Worm (Caenorhabditis elegans) whole organism, mixed stage, embryonic: ENCODE data around the gene gei-1.
A peak's percentile ranks its signal among the peaks of the same experiment; 100 is the strongest.

Source experiments
- M03D4.4 ChIP-seq: sonication (generic microtip); optimal IDR thresholded peaks from 2 replicates; lab custom pipeline; 2017; ENCODE audit warnings: mild to moderate bottlenecking, missing genetic modification characterization, missing compliant biosample characterization
- blmp-1 ChIP-seq: fragments of 150-350 bp; optimal IDR thresholded peaks from 2 replicates; lab custom pipeline; 2014; ENCODE audit warnings: missing biosample characterization, missing genetic modification characterization
- ces-1 ChIP-seq: fragments of 150-350 bp; optimal IDR thresholded peaks from 2 replicates; lab custom pipeline; 2014; ENCODE audit warnings: missing biosample characterization, missing genetic modification reagents, missing genetic modification characterization
- elt-3 ChIP-seq: fragments of 150-350 bp; optimal IDR thresholded peaks from 2 replicates; lab custom pipeline; 2014; ENCODE audit warnings: missing biosample characterization, missing genetic modification characterization
- lin-13 ChIP-seq: fragments of 150-350 bp; optimal IDR thresholded peaks from 2 replicates; lab custom pipeline; 2014; ENCODE audit warnings: missing biosample characterization, missing genetic modification characterization
- lsy-2 ChIP-seq: fragments of 150-350 bp; optimal IDR thresholded peaks from 2 replicates; lab custom pipeline; 2014; ENCODE audit warnings: missing biosample characterization, missing genetic modification characterization
- nhr-28 ChIP-seq: fragments of 150-350 bp; optimal IDR thresholded peaks from 2 replicates; lab custom pipeline; 2014; ENCODE audit warnings: missing biosample characterization, missing genetic modification characterization
- nhr-76 ChIP-seq: sonication (generic microtip); optimal IDR thresholded peaks from 2 replicates; lab custom pipeline; 2017; ENCODE audit warnings: missing biosample characterization, missing genetic modification characterization
- snpc-4 ChIP-seq: fragments of 150-350 bp; optimal IDR thresholded peaks from 2 replicates; lab custom pipeline; 2014; ENCODE audit warnings: missing biosample characterization, missing genetic modification characterization
- zip-8 ChIP-seq: fragments of 150-350 bp; optimal IDR thresholded peaks from 2 replicates; lab custom pipeline; 2014; ENCODE audit warnings: missing biosample characterization, missing genetic modification characterization
- ztf-11 ChIP-seq: fragments of 150-350 bp; optimal IDR thresholded peaks from 2 replicates; lab custom pipeline; 2014; ENCODE audit warnings: missing biosample characterization, missing genetic modification characterization

- TF ChIP-seq nhr-76 (no peak), elt-3 (tag; lab: Kevin White, UChicago) (no peak), zip-8 (tag; lab: Kevin White, UChicago) (no peak), ces-1 (peak; percentile 26), blmp-1 (no peak), lin-13 (peak; percentile 20), lsy-2 (no peak), nhr-28 (tag; lab: Kevin White, UChicago) (no peak), M03D4.4 (tag; lab: Kevin White, UChicago) (peak; percentile 5), snpc-4 (tag; lab: Kevin White, UChicago) (no peak), ztf-11 (tag; lab: Kevin White, UChicago) (no peak)
Observed at ce11 chrIII:3322317-3323010, 22.2 kb upstream of the gei-1 start, which contains the start of gene phf-15.
